Fruit fly (Drosophila melanogaster) whole organism, prepupa: Measurements from ENCODE around the gene CG6409.

Experiments used
- Blimp-1 ChIP-seq: fragments of 200-800 bp; sonication (Bioruptor generic); optimal IDR thresholded peaks from 3 replicates; lab custom pipeline; 2017; ENCODE audit warnings: missing biosample characterization, missing genetic modification characterization, mild to moderate bottlenecking, moderate library complexity, missing genetic modification reagents
- CG10631 ChIP-seq: fragments of 200-800 bp; sonication (Bioruptor generic); optimal IDR thresholded peaks from 2 replicates; lab custom pipeline; 2016; ENCODE audit warnings: missing biosample characterization, missing genetic modification characterization
- CG10669 ChIP-seq: fragments of 200-800 bp; sonication (Bioruptor generic); optimal IDR thresholded peaks from 3 replicates; lab custom pipeline; 2018; ENCODE audit warnings: missing biosample characterization, mild to moderate bottlenecking, missing genetic modification characterization, moderate library complexity
- CG11294 ChIP-seq: fragments of 200-800 bp; sonication (Bioruptor generic); IDR thresholded peaks from 2 replicates; pipeline ENCODE4 v1.3.6; 2022; ENCODE audit warnings: missing biosample characterization, missing genetic modification characterization
- CG11762 ChIP-seq: fragments of 200-800 bp; sonication (Bioruptor generic); optimal IDR thresholded peaks from 3 replicates; lab custom pipeline; 2016; ENCODE audit warnings: missing biosample characterization, missing genetic modification characterization; ENCODE audit not compliant: insufficient read depth
- CG15336 ChIP-seq: fragments of 200-800 bp; sonication (Bioruptor generic); IDR thresholded peaks from 2 replicates; pipeline ENCODE4 v1.3.6; 2022; ENCODE audit warnings: missing biosample characterization, missing genetic modification characterization
- CG1621 ChIP-seq: fragments of 200-800 bp; sonication (Bioruptor generic); optimal IDR thresholded peaks from 3 replicates; lab custom pipeline; 2018; ENCODE audit warnings: missing biosample characterization, mild to moderate bottlenecking, missing genetic modification characterization
- CG16779 ChIP-seq: fragments of 200-800 bp; sonication (Bioruptor generic); optimal IDR thresholded peaks from 3 replicates; lab custom pipeline; 2017; ENCODE audit warnings: missing biosample characterization, mild to moderate bottlenecking, missing genetic modification characterization
- CG3032 ChIP-seq: fragments of 200-800 bp; optimal IDR thresholded peaks from 2 replicates; lab custom pipeline; 2019; ENCODE audit warnings: missing biosample characterization, mild to moderate bottlenecking, missing genetic modification characterization, moderate library complexity
- CG31627 ChIP-seq: fragments of 200-800 bp; sonication (Bioruptor generic); optimal IDR thresholded peaks from 3 replicates; lab custom pipeline; 2016; ENCODE audit warnings: missing biosample characterization, missing genetic modification characterization
- CG32006 ChIP-seq: fragments of 200-800 bp; sonication (Bioruptor generic); optimal IDR thresholded peaks from 3 replicates; lab custom pipeline; 2017; ENCODE audit warnings: missing biosample characterization, mild to moderate bottlenecking, missing genetic modification characterization
- CG34406 ChIP-seq: fragments of 200-800 bp; sonication (Bioruptor generic); optimal IDR thresholded peaks from 3 replicates; lab custom pipeline; 2016; ENCODE audit warnings: missing biosample characterization, missing genetic modification characterization
- CG3919 ChIP-seq: fragments of 200-800 bp; sonication (Bioruptor generic); optimal IDR thresholded peaks from 3 replicates; lab custom pipeline; 2016; ENCODE audit warnings: missing biosample characterization, missing genetic modification characterization
- CG6163 ChIP-seq: fragments of 200-800 bp; sonication (Bioruptor generic); IDR thresholded peaks from 3 replicates; pipeline ENCODE4 v1.3.6; 2022; ENCODE audit warnings: missing biosample characterization, missing genetic modification characterization
- CG6276 ChIP-seq: fragments of 200-800 bp; sonication (Bioruptor generic); optimal IDR thresholded peaks from 2 replicates; lab custom pipeline; 2017; ENCODE audit warnings: missing biosample characterization, mild to moderate bottlenecking, missing genetic modification characterization
- CG6792 ChIP-seq: fragments of 200-800 bp; sonication (Bioruptor generic); optimal IDR thresholded peaks from 3 replicates; lab custom pipeline; 2016; ENCODE audit warnings: missing biosample characterization, missing genetic modification characterization
- CG6808 ChIP-seq: fragments of 200-800 bp; sonication (Bioruptor generic); optimal IDR thresholded peaks from 3 replicates; lab custom pipeline; 2017; ENCODE audit warnings: missing biosample characterization, missing genetic modification characterization, mild to moderate bottlenecking, moderate library complexity, missing genetic modification reagents
- CG7368 ChIP-seq: fragments of 200-800 bp; sonication (Bioruptor generic); optimal IDR thresholded peaks from 3 replicates; lab custom pipeline; 2016; ENCODE audit warnings: missing biosample characterization, missing genetic modification characterization
- CG8119 ChIP-seq: fragments of 200-800 bp; sonication (Bioruptor generic); IDR thresholded peaks from 3 replicates; pipeline ENCODE4 v1.3.6; 2022; ENCODE audit warnings: missing biosample characterization, missing genetic modification characterization
- CG8319 ChIP-seq: fragments of 200-800 bp; sonication (Bioruptor generic); optimal IDR thresholded peaks from 3 replicates; lab custom pipeline; 2016; ENCODE audit warnings: missing biosample characterization, missing genetic modification characterization
- CG8632 ChIP-seq: fragments of 200-800 bp; sonication (Bioruptor generic); optimal IDR thresholded peaks from 3 replicates; lab custom pipeline; 2016; ENCODE audit warnings: missing biosample characterization, missing genetic modification characterization
- Eip75B ChIP-seq: fragments of 200-800 bp; sonication (Bioruptor generic); optimal IDR thresholded peaks from 3 replicates; lab custom pipeline; 2016; ENCODE audit warnings: missing biosample characterization, missing genetic modification characterization
- Eip78C ChIP-seq: fragments of 200-800 bp; sonication (Bioruptor generic); peaks from one replicate; lab custom pipeline; 2016; ENCODE audit warnings: missing biosample characterization, missing genetic modification characterization
- Ets96B ChIP-seq: fragments of 200-800 bp; optimal IDR thresholded peaks from 2 replicates; lab custom pipeline; 2019; ENCODE audit warnings: missing biosample characterization, mild to moderate bottlenecking, missing genetic modification characterization, moderate library complexity
- Gug ChIP-seq: fragments of 200-800 bp; sonication (Bioruptor generic); IDR thresholded peaks from 2 replicates; pipeline ENCODE4 v1.3.6; 2022; ENCODE audit warnings: missing biosample characterization, missing genetic modification characterization
- Hr38 ChIP-seq: sonication (Bioruptor generic); optimal IDR thresholded peaks from 2 replicates; lab custom pipeline; 2016; ENCODE audit warnings: missing biosample characterization, missing genetic modification characterization
- Hr39 ChIP-seq: fragments of 200-800 bp; sonication (Bioruptor generic); optimal IDR thresholded peaks from 2 replicates; lab custom pipeline; 2016; ENCODE audit warnings: missing biosample characterization, missing genetic modification characterization
- Lpt ChIP-seq: fragments of 200-800 bp; sonication (Bioruptor generic); optimal IDR thresholded peaks from 3 replicates; lab custom pipeline; 2016; ENCODE audit warnings: missing biosample characterization, missing genetic modification characterization
- Met ChIP-seq: fragments of 200-800 bp; sonication (Bioruptor generic); optimal IDR thresholded peaks from 3 replicates; lab custom pipeline; 2016; ENCODE audit warnings: missing biosample characterization, missing genetic modification characterization
- OdsH ChIP-seq: fragments of 200-800 bp; sonication (Bioruptor generic); optimal IDR thresholded peaks from 3 replicates; lab custom pipeline; 2016; ENCODE audit warnings: missing biosample characterization, missing genetic modification characterization
- Smox ChIP-seq: fragments of 200-800 bp; sonication (Bioruptor generic); optimal IDR thresholded peaks from 3 replicates; lab custom pipeline; 2016; ENCODE audit warnings: missing biosample characterization, missing genetic modification characterization
- Sox102F ChIP-seq: fragments of 200-800 bp; sonication (Bioruptor generic); optimal IDR thresholded peaks from 2 replicates; lab custom pipeline; 2016; ENCODE audit warnings: missing biosample characterization, mild to moderate bottlenecking, missing genetic modification characterization
- Sox15 ChIP-seq: fragments of 200-800 bp; sonication (Bioruptor generic); optimal IDR thresholded peaks from 3 replicates; lab custom pipeline; 2016; ENCODE audit warnings: missing biosample characterization, missing genetic modification characterization
- achi ChIP-seq: fragments of 200-800 bp; sonication (Bioruptor generic); optimal IDR thresholded peaks from 3 replicates; lab custom pipeline; 2016; ENCODE audit warnings: missing biosample characterization, missing genetic modification characterization
- acj6 ChIP-seq: fragments of 200-800 bp; sonication (Bioruptor generic); optimal IDR thresholded peaks from 3 replicates; lab custom pipeline; 2016; ENCODE audit warnings: missing biosample characterization, missing genetic modification characterization
- cyc ChIP-seq: fragments of 200-800 bp; sonication (Bioruptor generic); optimal IDR thresholded peaks from 3 replicates; lab custom pipeline; 2016; ENCODE audit warnings: missing biosample characterization, missing genetic modification characterization
- dac ChIP-seq: fragments of 200-800 bp; sonication (Bioruptor generic); optimal IDR thresholded peaks from 2 replicates; lab custom pipeline; 2017; ENCODE audit warnings: missing biosample characterization, mild to moderate bottlenecking, missing genetic modification characterization
- dsx ChIP-seq: fragments of 200-800 bp; optimal IDR thresholded peaks from 3 replicates; lab custom pipeline; 2019; ENCODE audit warnings: missing biosample characterization, mild to moderate bottlenecking, missing genetic modification characterization, moderate library complexity; ENCODE audit not compliant: poor library complexity, severe bottlenecking
- eg ChIP-seq: fragments of 200-800 bp; sonication (Bioruptor generic); IDR thresholded peaks from 3 replicates; pipeline ENCODE4 v1.3.6; 2022; ENCODE audit warnings: missing biosample characterization, missing genetic modification characterization
- esn ChIP-seq: fragments of 200-800 bp; sonication (Bioruptor generic); optimal IDR thresholded peaks from 2 replicates; lab custom pipeline; 2016; ENCODE audit warnings: missing biosample characterization, mild to moderate bottlenecking, missing genetic modification characterization, moderate library complexity
- net ChIP-seq: fragments of 200-800 bp; sonication (Bioruptor generic); optimal IDR thresholded peaks from 3 replicates; lab custom pipeline; 2016; ENCODE audit warnings: missing biosample characterization, missing genetic modification characterization
- pdm3 ChIP-seq: fragments of 200-800 bp; sonication (Bioruptor generic); optimal IDR thresholded peaks from 3 replicates; lab custom pipeline; 2016; ENCODE audit warnings: missing biosample characterization, missing genetic modification characterization
- salr ChIP-seq, 2 experiments: fragments of 200-800 bp; sonication (Bioruptor generic); optimal IDR thresholded peaks; 3 replicates each; lab custom pipeline; 2016 to 2018; ENCODE audit warnings: missing biosample characterization in 2 of 2, missing genetic modification characterization in 2 of 2, mild to moderate bottlenecking in 1 of 2
- spab ChIP-seq: fragments of 200-800 bp; sonication (Bioruptor generic); optimal IDR thresholded peaks from 2 replicates; lab custom pipeline; 2017; ENCODE audit warnings: missing biosample characterization, mild to moderate bottlenecking, missing genetic modification characterization, missing genetic modification reagents
- ss ChIP-seq, 2 experiments: fragments of 200-800 bp; sonication (Bioruptor generic); optimal IDR thresholded peaks; 2 replicates in 1 of 2; 3 replicates in 1 of 2; lab custom pipeline; 2017 to 2018; ENCODE audit warnings: mild to moderate bottlenecking in 2 of 2, missing biosample characterization in 2 of 2, missing genetic modification characterization in 2 of 2, moderate library complexity in 1 of 2
- svp ChIP-seq: fragments of 200-800 bp; sonication (Bioruptor generic); peaks from one replicate; lab custom pipeline; 2016; ENCODE audit warnings: missing biosample characterization, missing genetic modification characterization
- vri ChIP-seq: fragments of 200-800 bp; sonication (Bioruptor generic); optimal IDR thresholded peaks from 3 replicates; lab custom pipeline; 2016; ENCODE audit warnings: missing biosample characterization, mild to moderate bottlenecking, missing genetic modification characterization

CG6409 gene

dm6 chr3L:10913214-10913613 lies 31.0 kb upstream of the CG6409 start (continued):
- TF ChIP-seq CG1621 (tag; lab: Kevin White, UChicago) (peak; percentile 56), Eip75B (GFP tag; lab: Kevin White, UChicago) (peak; percentile 65), Gug (GFP tag; lab: Robert Waterston, UW) (peak; percentile 85), CG16779 (tag; lab: Kevin White, UChicago) (no peak), CG6276 (peak; percentile 84), dsx (GFP tag; lab: Kevin White, UChicago) (peak; percentile 58), achi (peak; percentile 63), CG11294 (GFP tag; lab: Robert Waterston, UW) (peak; percentile 72), Hr38 (GFP tag; lab: Kevin White, UChicago) (no peak), net (peak; percentile 71), Hr39 (GFP tag; lab: Kevin White, UChicago) (peak; percentile 51), CG8632 (GFP tag; lab: Kevin White, UChicago) (peak; percentile 41), cyc (GFP tag; lab: Kevin White, UChicago) (peak; percentile 49), CG8319 (GFP tag; lab: Kevin White, UChicago) (no peak), CG31627 (GFP tag; lab: Kevin White, UChicago) (peak; percentile 30), CG6792 (GFP tag; lab: Kevin White, UChicago) (peak; percentile 48), pdm3 (GFP tag; lab: Kevin White, UChicago) (peak; percentile 64), Sox102F (peak; percentile 44), vri (no peak), eg (GFP tag; lab: Robert Waterston, UW) (peak; percentile 90), Sox15 (no peak)

DNA sequence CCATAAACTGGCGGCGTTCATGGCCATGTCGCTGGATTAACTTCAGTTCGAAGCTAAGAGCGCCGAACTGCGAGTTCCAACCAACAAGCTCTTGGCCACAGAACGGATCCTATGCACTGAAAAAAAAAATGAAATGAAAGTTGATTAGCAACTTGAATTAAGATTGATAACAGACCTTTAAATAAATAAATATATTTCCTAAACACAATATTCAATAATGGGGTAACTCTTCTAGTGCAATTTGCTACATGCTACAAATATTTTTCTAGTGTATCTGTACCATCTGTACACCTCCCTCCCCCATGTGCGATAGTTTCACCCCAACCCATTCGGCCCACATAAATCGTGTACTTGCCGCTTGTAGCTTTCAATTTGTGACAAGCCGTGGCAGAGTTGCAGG lies 27.4 kb upstream of the CG6409 start:
- TF ChIP-seq Blimp-1 (no peak), CG32006 (GFP tag; lab: Kevin White, UChicago) (peak; percentile 28), CG6163 (GFP tag; lab: Robert Waterston, UW) (peak; percentile 58), CG10631 (GFP tag; lab: Kevin White, UChicago) (peak; percentile 40), Eip78C (peak; percentile 55), vri (no peak), CG8119 (GFP tag; lab: Robert Waterston, UW) (peak; percentile 44; the same call in 1 of the 3 replicates), CG8319 (GFP tag; lab: Kevin White, UChicago) (no peak)

DNA sequence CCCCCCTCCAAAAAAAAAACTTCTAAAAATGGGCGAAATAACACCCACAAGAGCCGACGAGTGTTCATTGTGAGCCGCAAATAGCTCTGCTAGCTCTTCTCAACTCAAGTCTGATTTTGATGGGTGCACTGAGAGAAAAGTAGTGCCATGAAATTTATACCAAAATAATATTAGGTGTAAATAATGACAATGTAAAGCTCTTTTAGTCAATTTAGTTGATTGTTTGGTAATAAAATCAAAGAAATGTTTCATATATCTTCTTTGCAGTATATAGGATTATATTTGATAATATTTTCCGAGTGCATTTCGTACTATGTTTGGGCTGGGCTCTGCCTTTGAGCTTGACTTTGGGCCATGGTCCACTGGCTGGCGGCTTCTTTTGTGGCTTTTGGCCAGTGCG lies 22.6 kb upstream of the CG6409 start:
- TF ChIP-seq Eip75B (GFP tag; lab: Kevin White, UChicago) = peak; percentile 11
- TF ChIP-seq CG7368 = no peak
- peak; percentile 2 for TF ChIP-seq acj6 (GFP tag; lab: Kevin White, UChicago)
- TF ChIP-seq Lpt = peak; percentile 12
- peak; percentile 16 for TF ChIP-seq OdsH (GFP tag; lab: Kevin White, UChicago)
- peak; percentile 57 for TF ChIP-seq Eip78C
- no peak for TF ChIP-seq achi
- TF ChIP-seq spab (GFP tag; lab: Kevin White, UChicago) = peak; percentile 26
- TF ChIP-seq CG32006 (GFP tag; lab: Kevin White, UChicago) = peak; percentile 36
- TF ChIP-seq CG3919 = peak; percentile 49
- no peak for TF ChIP-seq CG15336 (GFP tag; lab: Robert Waterston, UW)
- peak; percentile 40 for TF ChIP-seq Ets96B (tag; lab: Kevin White, UChicago)
- no peak for TF ChIP-seq salr (GFP tag; optimal IDR thresholded peaks at IDR 0.05; lab: Kevin White, UChicago)
- no peak for TF ChIP-seq Blimp-1
- TF ChIP-seq pdm3 (GFP tag; lab: Kevin White, UChicago) = no peak
- TF ChIP-seq Gug (GFP tag; lab: Robert Waterston, UW) = no peak
- TF ChIP-seq svp (GFP tag; lab: Kevin White, UChicago) = no peak
- TF ChIP-seq CG3032 (tag; lab: Kevin White, UChicago) = peak; percentile 40
- no peak for TF ChIP-seq Hr38 (GFP tag; lab: Kevin White, UChicago)
- no peak for TF ChIP-seq dsx (GFP tag; lab: Kevin White, UChicago)
- no peak for TF ChIP-seq ss (GFP tag; optimal IDR thresholded peaks at IDR 0.05; lab: Kevin White, UChicago)
- no peak for TF ChIP-seq vri
- TF ChIP-seq CG16779 (tag; lab: Kevin White, UChicago) = no peak
- TF ChIP-seq esn = peak; percentile 9
- no peak for TF ChIP-seq CG11762 (GFP tag; lab: Kevin White, UChicago)
- TF ChIP-seq CG6808 (GFP tag; lab: Kevin White, UChicago) = peak; percentile 24
- peak; percentile 41 for TF ChIP-seq CG10669 (GFP tag; lab: Kevin White, UChicago)
- TF ChIP-seq dac = no peak
- TF ChIP-seq CG6163 (GFP tag; lab: Robert Waterston, UW) = peak; percentile 70; the same call in 2 of the 3 replicates
- TF ChIP-seq CG6792 (GFP tag; lab: Kevin White, UChicago) = no peak
- TF ChIP-seq CG34406 (GFP tag; lab: Kevin White, UChicago) = no peak
- TF ChIP-seq Smox (GFP tag; lab: Kevin White, UChicago) = no peak
- TF ChIP-seq Met (GFP tag; lab: Kevin White, UChicago) = no peak
